Worm (Caenorhabditis elegans) whole organism, mixed stage, embryonic: Measurements from ENCODE around the gene ech-9.

ENCODE experiments used
- M03D4.4 ChIP-seq: sonication (generic microtip); optimal IDR thresholded peaks from 2 replicates; lab custom pipeline; 2017; ENCODE audit warnings: mild to moderate bottlenecking, missing genetic modification characterization, missing compliant biosample characterization
- bed-3 ChIP-seq: fragments of 200-800 bp; sonication (Bioruptor generic); optimal IDR thresholded peaks from 3 replicates; lab custom pipeline; 2018; ENCODE audit warnings: mild to moderate bottlenecking, missing genetic modification characterization, moderate library complexity, missing compliant biosample characterization
- blmp-1 ChIP-seq: fragments of 150-350 bp; optimal IDR thresholded peaks from 2 replicates; lab custom pipeline; 2014; ENCODE audit warnings: missing biosample characterization, missing genetic modification characterization
- ceh-39 ChIP-seq: fragments of 150-350 bp; optimal IDR thresholded peaks from 2 replicates; lab custom pipeline; 2014; ENCODE audit warnings: missing biosample characterization, missing genetic modification characterization
- ceh-43 ChIP-seq: fragments of 200-800 bp; sonication (Bioruptor generic); optimal IDR thresholded peaks from 2 replicates; lab custom pipeline; 2018; ENCODE audit warnings: mild to moderate bottlenecking, missing genetic modification characterization, moderate library complexity, missing compliant biosample characterization
- ceh-83 ChIP-seq: fragments of 200-800 bp; sonication (Bioruptor generic); optimal IDR thresholded peaks from 2 replicates; lab custom pipeline; 2018; ENCODE audit warnings: mild to moderate bottlenecking, missing genetic modification characterization, missing compliant biosample characterization
- ces-1 ChIP-seq: fragments of 150-350 bp; optimal IDR thresholded peaks from 2 replicates; lab custom pipeline; 2014; ENCODE audit warnings: missing biosample characterization, missing genetic modification reagents, missing genetic modification characterization
- cnd-1 ChIP-seq: fragments of 200-800 bp; sonication (Bioruptor generic); optimal IDR thresholded peaks from 2 replicates; lab custom pipeline; 2018; ENCODE audit warnings: mild to moderate bottlenecking, missing genetic modification characterization, missing compliant biosample characterization
- drap-1 ChIP-seq: fragments of 200-800 bp; sonication (Bioruptor generic); optimal IDR thresholded peaks from 3 replicates; lab custom pipeline; 2018; ENCODE audit warnings: mild to moderate bottlenecking, missing genetic modification characterization, missing compliant biosample characterization
- elt-1 ChIP-seq: sonication (generic microtip); optimal IDR thresholded peaks from 2 replicates; lab custom pipeline; 2017; ENCODE audit warnings: missing genetic modification characterization, mild to moderate bottlenecking, missing compliant biosample characterization, antibody characterized with exemption, moderate library complexity, borderline replicate concordance; ENCODE audit not compliant: insufficient read depth
- flh-1 ChIP-seq: fragments of 200-800 bp; sonication (Bioruptor generic); optimal IDR thresholded peaks from 2 replicates; lab custom pipeline; 2018; ENCODE audit warnings: mild to moderate bottlenecking, missing genetic modification characterization, moderate library complexity, missing compliant biosample characterization
- hlh-1 ChIP-seq: fragments of 150-350 bp; optimal IDR thresholded peaks from 2 replicates; lab custom pipeline; 2014; ENCODE audit warnings: missing biosample characterization, missing genetic modification reagents, missing genetic modification characterization
- lin-13 ChIP-seq: fragments of 150-350 bp; optimal IDR thresholded peaks from 2 replicates; lab custom pipeline; 2014; ENCODE audit warnings: missing biosample characterization, missing genetic modification characterization
- lsy-2 ChIP-seq: fragments of 150-350 bp; optimal IDR thresholded peaks from 2 replicates; lab custom pipeline; 2014; ENCODE audit warnings: missing biosample characterization, missing genetic modification characterization
- mls-2 ChIP-seq: sonication (generic microtip); optimal IDR thresholded peaks from 2 replicates; lab custom pipeline; 2016; ENCODE audit warnings: mild to moderate bottlenecking, missing genetic modification characterization, moderate library complexity, missing compliant biosample characterization
- nhr-2 ChIP-seq: fragments of 150-350 bp; optimal IDR thresholded peaks from 2 replicates; lab custom pipeline; 2014; ENCODE audit warnings: missing biosample characterization, missing genetic modification characterization
- nhr-28 ChIP-seq: fragments of 150-350 bp; optimal IDR thresholded peaks from 2 replicates; lab custom pipeline; 2014; ENCODE audit warnings: missing biosample characterization, missing genetic modification characterization
- nhr-76 ChIP-seq: sonication (generic microtip); optimal IDR thresholded peaks from 2 replicates; lab custom pipeline; 2017; ENCODE audit warnings: missing biosample characterization, missing genetic modification characterization
- sem-2 ChIP-seq: fragments of 200-800 bp; sonication (Bioruptor generic); optimal IDR thresholded peaks from 2 replicates; lab custom pipeline; 2018; ENCODE audit warnings: mild to moderate bottlenecking, missing genetic modification characterization, missing compliant biosample characterization
- snpc-4 ChIP-seq: fragments of 150-350 bp; optimal IDR thresholded peaks from 2 replicates; lab custom pipeline; 2014; ENCODE audit warnings: missing biosample characterization, missing genetic modification characterization
- sptf-1 ChIP-seq: sonication (generic microtip); optimal IDR thresholded peaks from 2 replicates; lab custom pipeline; 2017; ENCODE audit warnings: mild to moderate bottlenecking, missing genetic modification characterization, moderate library complexity, missing compliant biosample characterization
- tbx-8 ChIP-seq: fragments of 200-800 bp; sonication (Bioruptor generic); optimal IDR thresholded peaks from 2 replicates; lab custom pipeline; 2018; ENCODE audit warnings: mild to moderate bottlenecking, missing genetic modification characterization, moderate library complexity, missing compliant biosample characterization
- unc-120 ChIP-seq: sonication (generic microtip); optimal IDR thresholded peaks from 2 replicates; lab custom pipeline; 2017; ENCODE audit warnings: missing genetic modification characterization, missing compliant biosample characterization; ENCODE audit not compliant: poor library complexity, severe bottlenecking
- unc-62 ChIP-seq: fragments of 150-350 bp; optimal IDR thresholded peaks from 2 replicates; lab custom pipeline; 2014; ENCODE audit warnings: missing biosample characterization, missing genetic modification reagents, missing genetic modification characterization
- zip-8 ChIP-seq: fragments of 150-350 bp; optimal IDR thresholded peaks from 2 replicates; lab custom pipeline; 2014; ENCODE audit warnings: missing biosample characterization, missing genetic modification characterization
- ztf-11 ChIP-seq: fragments of 150-350 bp; optimal IDR thresholded peaks from 2 replicates; lab custom pipeline; 2014; ENCODE audit warnings: missing biosample characterization, missing genetic modification characterization

ech-9 gene

DNA sequence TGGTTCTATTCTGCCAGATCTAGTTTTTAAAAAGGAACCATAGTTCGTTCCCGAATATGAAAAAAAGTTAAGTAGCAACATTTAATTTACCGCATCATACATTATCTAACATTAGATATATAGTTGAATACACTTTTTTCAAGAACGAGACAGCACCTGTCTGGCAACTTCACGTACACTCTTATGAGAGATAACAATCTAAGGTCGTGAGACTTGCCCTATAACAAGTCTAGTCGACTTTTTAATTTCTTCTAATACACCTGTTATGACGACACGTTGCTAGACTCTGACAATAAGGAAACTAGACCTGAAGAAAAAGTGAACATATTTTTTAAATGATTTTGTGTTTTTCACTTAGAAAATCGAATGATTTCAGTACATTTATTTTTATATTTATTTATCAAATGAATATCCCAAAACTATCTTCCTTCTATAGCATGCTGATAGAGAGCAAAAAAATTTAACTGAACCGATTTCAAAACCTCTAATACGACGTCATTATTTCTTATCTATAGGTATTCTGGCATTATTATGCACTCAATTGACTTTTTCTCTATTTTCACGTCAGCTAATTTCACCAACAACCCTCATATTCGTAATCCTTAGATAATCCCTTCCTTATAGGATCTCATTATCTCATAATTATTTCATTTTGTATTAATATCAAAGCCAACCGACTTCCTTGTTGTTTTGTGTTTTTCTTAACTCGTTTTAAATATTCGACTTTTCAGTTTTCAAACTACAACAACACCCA is 17.9 kb upstream of the ech-9 start:
- TF ChIP-seq ceh-39 (tag; lab: Kevin White, UChicago), result no peak
- TF ChIP-seq cnd-1, result no peak
- peak; percentile 72 for TF ChIP-seq elt-1 (tag; lab: Kevin White, UChicago)
- TF ChIP-seq, all 35 proteins: peak for 1

DNA sequence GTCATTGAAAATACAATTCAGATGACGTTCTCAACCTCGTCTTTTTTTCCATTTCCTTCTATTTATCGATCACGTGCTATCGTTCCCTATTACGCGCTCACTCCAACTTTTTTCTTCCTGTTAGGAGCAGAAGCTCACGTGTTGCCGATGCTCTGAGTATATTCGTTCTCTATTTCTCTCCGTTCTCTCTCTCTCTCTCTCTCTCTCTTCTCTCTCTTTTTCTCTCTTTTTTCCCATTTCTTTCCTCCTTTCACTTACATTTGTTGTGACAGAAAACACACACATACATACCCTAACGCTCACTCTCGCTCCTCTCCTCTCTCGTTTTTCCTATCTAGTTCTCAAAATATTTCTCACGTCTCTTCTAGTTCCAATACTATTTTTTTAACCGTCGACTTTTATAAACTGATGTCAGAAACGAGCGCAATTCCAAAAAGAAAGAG is 17.2 kb upstream of the ech-9 start:
- TF ChIP-seq sptf-1 (tag; lab: Kevin White, UChicago), result peak; percentile 38
- TF ChIP-seq ceh-39 (tag; lab: Kevin White, UChicago), result no peak
- TF ChIP-seq ceh-43 (GFP tag; lab: Kevin White, UChicago), result no peak
- TF ChIP-seq cnd-1, result no peak
- TF ChIP-seq nhr-28, result no peak
- no peak for TF ChIP-seq hlh-1
- no peak for TF ChIP-seq flh-1 (GFP tag; lab: Kevin White, UChicago)
- TF ChIP-seq ztf-11 (tag; lab: Kevin White, UChicago), result no peak
- TF ChIP-seq zip-8 (tag; lab: Kevin White, UChicago), result no peak
- TF ChIP-seq drap-1 (GFP tag; lab: Kevin White, UChicago), result no peak
- TF ChIP-seq M03D4.4 (tag; lab: Kevin White, UChicago), result no peak
- TF ChIP-seq lsy-2 (tag; lab: Kevin White, UChicago), result peak; percentile 16
- TF ChIP-seq mls-2, result peak; percentile 14
- TF ChIP-seq lin-13 (tag; lab: Kevin White, UChicago), result no peak
- TF ChIP-seq blmp-1 (tag; lab: Kevin White, UChicago), result peak; percentile 45
- TF ChIP-seq ces-1 (GFP tag; lab: Kevin White, UChicago), result peak; percentile 51
- peak; percentile 81 for TF ChIP-seq unc-62 (GFP tag; lab: Kevin White, UChicago)
- TF ChIP-seq sem-2 (GFP tag; lab: Kevin White, UChicago), result no peak
- no peak for TF ChIP-seq nhr-2 (tag; lab: Kevin White, UChicago)
- TF ChIP-seq unc-120, result peak; percentile 84
- no peak for TF ChIP-seq bed-3 (GFP tag; lab: Kevin White, UChicago)
- peak; percentile 12 for TF ChIP-seq ceh-83 (GFP tag; lab: Kevin White, UChicago)

DNA sequence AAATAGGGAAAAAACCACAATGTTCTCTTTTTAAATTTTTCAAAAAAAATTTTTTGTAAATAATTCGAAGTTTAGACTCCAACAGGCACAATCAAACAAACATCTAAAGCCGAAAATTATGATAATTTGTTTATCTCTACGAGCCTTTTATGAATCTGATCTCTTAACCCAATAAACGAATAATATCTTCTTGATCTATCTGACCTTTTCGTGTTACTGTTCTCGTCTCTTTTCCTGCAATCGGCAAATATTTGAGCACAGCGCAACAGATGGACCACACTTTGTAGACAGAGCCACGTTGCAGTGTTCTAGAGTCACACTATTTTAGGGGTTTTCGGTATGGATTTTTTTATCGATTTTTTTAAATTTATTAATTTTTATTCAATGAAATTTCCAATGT is 16.6 kb upstream of the ech-9 start:
- TF ChIP-seq cnd-1 (no peak), ces-1 (GFP tag; lab: Kevin White, UChicago) (no peak), nhr-2 (tag; lab: Kevin White, UChicago) (peak; percentile 74), elt-1 (tag; lab: Kevin White, UChicago) (peak; percentile 57), unc-62 (GFP tag; lab: Kevin White, UChicago) (no peak), flh-1 (GFP tag; lab: Kevin White, UChicago) (no peak)

DNA sequence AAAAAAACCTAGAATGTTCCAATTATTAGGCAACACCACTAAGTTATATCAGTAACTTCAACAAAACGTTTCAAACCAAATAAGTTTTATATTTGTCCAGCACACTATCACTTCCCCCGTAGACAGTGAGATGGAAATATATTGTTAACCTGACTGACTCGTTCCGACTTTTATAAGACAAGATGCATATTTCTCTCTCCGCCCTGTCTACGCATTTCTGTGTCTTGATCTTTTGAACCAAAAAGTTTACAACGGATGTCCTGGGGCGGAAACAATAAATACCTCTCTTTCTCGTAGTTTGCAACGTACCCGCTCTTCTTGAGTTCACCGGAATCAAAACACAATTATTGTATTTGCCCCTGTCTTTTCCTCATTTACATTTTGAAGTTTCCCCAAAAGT is 16.1 kb upstream of the ech-9 start:
- TF ChIP-seq drap-1 (GFP tag; lab: Kevin White, UChicago) (no peak), lsy-2 (tag; lab: Kevin White, UChicago) (no peak)
- TF ChIP-seq, all 35 proteins: peak for 0

DNA sequence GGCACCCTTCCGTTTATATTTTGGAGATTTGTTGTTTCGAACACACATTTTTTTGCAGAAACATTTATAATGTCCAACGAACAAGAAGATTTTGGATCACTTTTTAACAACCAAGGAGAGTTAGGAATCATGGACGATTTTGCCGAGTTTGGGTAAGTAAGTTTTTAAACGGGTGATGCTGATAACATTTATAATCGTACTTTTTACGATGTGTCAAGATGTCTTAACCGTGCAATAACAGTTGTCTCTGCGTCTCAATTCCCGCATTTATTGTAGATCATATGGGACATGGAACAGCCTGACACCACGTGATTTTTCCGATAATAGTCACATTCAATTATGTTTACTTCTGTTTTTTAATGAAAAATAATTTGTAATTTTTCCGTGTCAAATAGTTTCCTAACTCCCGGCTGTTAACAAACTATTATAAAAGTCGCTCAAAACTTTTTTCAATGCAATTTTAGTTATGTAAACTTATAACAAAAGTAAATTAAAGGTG is 15.5 kb upstream of the ech-9 start, which contains the start of gene daf-14:
Gene daf-14 (plus strand): TSS at position 51 of the 499 bp plus-strand sequence.
- no peak for TF ChIP-seq M03D4.4 (tag; lab: Kevin White, UChicago)
- no peak for TF ChIP-seq ceh-83 (GFP tag; lab: Kevin White, UChicago)
- TF ChIP-seq lsy-2 (tag; lab: Kevin White, UChicago), result no peak
- TF ChIP-seq tbx-8 (GFP tag; lab: Kevin White, UChicago), result no peak
- TF ChIP-seq nhr-76 (tag; lab: Kevin White, UChicago), result no peak
- no peak for TF ChIP-seq zip-8 (tag; lab: Kevin White, UChicago)
- TF ChIP-seq flh-1 (GFP tag; lab: Kevin White, UChicago), result no peak
- TF ChIP-seq blmp-1 (tag; lab: Kevin White, UChicago), result no peak
- no peak for TF ChIP-seq sptf-1 (tag; lab: Kevin White, UChicago)
- no peak for TF ChIP-seq snpc-4 (tag; lab: Kevin White, UChicago)
- TF ChIP-seq unc-120, result no peak
